Worm (Caenorhabditis elegans): ENCODE results near the gene dct-19.

- no peak for TF ChIP-seq ceh-91 (GFP tag; IDR thresholded peaks at IDR 0.05)
- TF ChIP-seq unc-130 (GFP tag; optimal IDR thresholded peaks at IDR 0.05), result no peak
- no peak for TF ChIP-seq unc-62 (GFP tag; optimal IDR thresholded peaks at IDR 0.05)
- TF ChIP-seq ama-1 (optimal IDR thresholded peaks at IDR 0.05), result no peak
- no peak for TF ChIP-seq ama-1 (GFP tag; optimal IDR thresholded peaks at IDR 0.05)
- no peak for TF ChIP-seq egrh-3 (GFP tag; IDR thresholded peaks at IDR 0.05)
- TF ChIP-seq ceh-58 (GFP tag; IDR thresholded peaks at IDR 0.05), result no peak
- no peak for TF ChIP-seq C17E4.6 (GFP tag; IDR thresholded peaks at IDR 0.05)
- no peak for TF ChIP-seq snpc-4 (GFP tag; optimal IDR thresholded peaks at IDR 0.05)
- no peak for TF ChIP-seq snpc-4 (tag; optimal IDR thresholded peaks at IDR 0.05)
Observed at ce11 chrIV:12972780-12973179, 30.0 kb downstream of the dct-19 start.

Measured in whole organism, young adult.